Worm (Caenorhabditis elegans) whole organism, mixed stage, embryonic: ENCODE measurements around the gene F38A1.13.

Source experiments
- ceh-39 ChIP-seq: fragments of 150-350 bp; optimal IDR thresholded peaks from 2 replicates; lab custom pipeline; 2014; ENCODE audit warnings: missing biosample characterization, missing genetic modification characterization
- elt-3 ChIP-seq: fragments of 150-350 bp; optimal IDR thresholded peaks from 2 replicates; lab custom pipeline; 2014; ENCODE audit warnings: missing biosample characterization, missing genetic modification characterization
- lin-13 ChIP-seq: fragments of 150-350 bp; optimal IDR thresholded peaks from 2 replicates; lab custom pipeline; 2014; ENCODE audit warnings: missing biosample characterization, missing genetic modification characterization
- nhr-12 ChIP-seq: fragments of 150-350 bp; optimal IDR thresholded peaks from 2 replicates; lab custom pipeline; 2014; ENCODE audit warnings: missing biosample characterization, missing genetic modification characterization
- nhr-2 ChIP-seq: fragments of 150-350 bp; optimal IDR thresholded peaks from 2 replicates; lab custom pipeline; 2014; ENCODE audit warnings: missing biosample characterization, missing genetic modification characterization
- nhr-76 ChIP-seq: sonication (generic microtip); optimal IDR thresholded peaks from 2 replicates; lab custom pipeline; 2017; ENCODE audit warnings: missing biosample characterization, missing genetic modification characterization
- pha-4 ChIP-seq: fragments of 150-350 bp; optimal IDR thresholded peaks from 2 replicates; lab custom pipeline; 2018; ENCODE audit warnings: missing biosample characterization, missing genetic modification reagents, missing genetic modification characterization
- sem-2 ChIP-seq: fragments of 200-800 bp; sonication (Bioruptor generic); optimal IDR thresholded peaks from 2 replicates; lab custom pipeline; 2018; ENCODE audit warnings: mild to moderate bottlenecking, missing genetic modification characterization, missing compliant biosample characterization
- unc-39 ChIP-seq: fragments of 150-350 bp; optimal IDR thresholded peaks from 2 replicates; lab custom pipeline; 2014; ENCODE audit warnings: missing biosample characterization, missing genetic modification characterization

ce11 chrIV:1277067-1277466 lies 12.0 kb downstream of the F38A1.13 start:
- TF ChIP-seq nhr-2 (tag; lab: Kevin White, UChicago) (no peak), elt-3 (tag; lab: Kevin White, UChicago) (no peak), nhr-12 (no peak), unc-39 (tag; lab: Kevin White, UChicago) (no peak), nhr-76 (no peak), pha-4 (tag; lab: Kevin White, UChicago) (no peak), ceh-39 (tag; lab: Kevin White, UChicago) (no peak), lin-13 (tag; lab: Kevin White, UChicago) (no peak), sem-2 (GFP tag; lab: Kevin White, UChicago) (no peak)
